Fruit fly (Drosophila melanogaster): ENCODE data around the gene Noc1.

The Noc1 gene

DNA sequence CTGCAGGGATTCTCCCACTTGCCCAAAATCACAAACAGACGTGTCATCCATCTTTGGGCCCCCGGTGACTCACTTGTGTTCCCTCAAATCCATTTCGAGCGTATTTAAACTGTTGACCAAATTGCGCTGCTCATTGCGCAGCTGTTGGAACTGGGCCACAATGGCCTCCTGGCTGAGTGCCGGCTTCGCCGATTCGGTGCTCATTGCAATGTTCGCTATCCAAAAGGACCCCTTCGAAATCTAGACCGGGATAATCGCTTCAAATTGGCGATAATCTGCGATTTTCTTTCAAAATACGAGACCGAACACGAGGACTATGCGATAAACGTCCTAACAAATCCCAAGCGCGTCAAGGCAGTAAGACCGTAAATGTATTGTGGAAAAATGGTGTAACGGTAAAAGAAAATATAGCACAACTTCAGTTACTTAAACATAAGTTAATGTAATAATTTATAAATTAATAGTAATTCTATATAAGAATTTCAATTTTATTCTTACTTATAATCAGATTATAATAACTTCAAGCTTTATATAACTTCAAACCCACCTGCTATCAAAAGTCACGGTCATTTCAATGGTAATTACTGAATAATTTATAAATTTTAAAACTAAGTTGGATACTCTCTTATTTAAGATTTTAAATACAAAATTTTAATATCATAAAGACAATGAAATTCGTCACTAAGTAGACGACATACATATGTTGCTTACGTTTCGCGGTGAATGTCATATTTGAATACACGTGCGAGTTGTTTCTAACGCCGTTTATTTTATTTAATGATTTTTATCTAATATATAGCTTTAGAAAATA lies at the start of gene Noc1, which contains the start of gene Pfdn2 (continued):
- TF ChIP-seq wor (GFP tag; IDR thresholded peaks at IDR 0.05) (no peak), otp (GFP tag; IDR thresholded peaks at IDR 0.05) (no peak), lilli (GFP tag; optimal IDR thresholded peaks at IDR 0.05) (peak; percentile 45), CG9215 (GFP tag; IDR thresholded peaks at IDR 0.05) (peak; percentile 39; the same call in 1 of the 2 replicates), dm (GFP tag; optimal IDR thresholded peaks at IDR 0.05) (peak; percentile 57), ash1 (GFP tag; optimal IDR thresholded peaks at IDR 0.05) (no peak), CG11456 (GFP tag; IDR thresholded peaks at IDR 0.05) (no peak), CG31388 (GFP tag; optimal IDR thresholded peaks at IDR 0.05) (no peak), CG6683 (GFP tag; optimal IDR thresholded peaks at IDR 0.05) (peak; percentile 5), Ets97D (GFP tag; optimal IDR thresholded peaks at IDR 0.05) (no peak), usp (GFP tag; optimal IDR thresholded peaks at IDR 0.05) (no peak), CG11560 (tag; IDR thresholded peaks at IDR 0.05) (no peak), CG12299 (tag; optimal IDR thresholded peaks at IDR 0.05) (peak; percentile 25), tll (GFP tag; optimal IDR thresholded peaks at IDR 0.05) (no peak), NK7.1 (GFP tag; optimal IDR thresholded peaks at IDR 0.05) (no peak), CG17912 (GFP tag; optimal IDR thresholded peaks at IDR 0.05) (no peak), bcd (GFP tag; optimal IDR thresholded peaks at IDR 0.05) (no peak), Sry-β (GFP tag; optimal IDR thresholded peaks at IDR 0.05) (no peak), Dip2 (GFP tag; IDR thresholded peaks at IDR 0.05) (no peak), Ssrp (tag; optimal IDR thresholded peaks at IDR 0.05) (peak; percentile 70), CG11696 (GFP tag; IDR thresholded peaks at IDR 0.05) (no peak), CG3407 (GFP tag; optimal IDR thresholded peaks at IDR 0.05) (no peak), Nf-YA (GFP tag; IDR thresholded peaks at IDR 0.05) (no peak), Oaz (GFP tag; IDR thresholded peaks at IDR 0.05) (no peak), CG15601 (tag; optimal IDR thresholded peaks at IDR 0.05) (no peak), fd3F (GFP tag; optimal IDR thresholded peaks at IDR 0.05) (peak; percentile 53), CG14710 (tag; optimal IDR thresholded peaks at IDR 0.05) (peak; percentile 73), hth (optimal IDR thresholded peaks at IDR 0.05) (no peak), grn (GFP tag; optimal IDR thresholded peaks at IDR 0.05) (no peak), Meics (GFP tag; optimal IDR thresholded peaks at IDR 0.05) (peak; percentile 100), Hmr (GFP tag; optimal IDR thresholded peaks at IDR 0.05) (no peak), zen (tag; optimal IDR thresholded peaks at IDR 0.05) (no peak), her (GFP tag; optimal IDR thresholded peaks at IDR 0.05) (no peak), Atf6 (GFP tag; IDR thresholded peaks at IDR 0.05) (no peak), CG10462 (GFP tag; optimal IDR thresholded peaks at IDR 0.05) (peak; percentile 31), sima (GFP tag; optimal IDR thresholded peaks at IDR 0.05) (no peak), Fer2 (tag; optimal IDR thresholded peaks at IDR 0.05) (no peak), bbx (GFP tag; IDR thresholded peaks at IDR 0.05; ENCODE audit: partially characterized antibody) (no peak), h (optimal IDR thresholded peaks at IDR 0.05) (no peak), gsb (GFP tag; IDR thresholded peaks at IDR 0.05) (no peak), BEAF-32 (GFP tag; optimal IDR thresholded peaks at IDR 0.05) (peak; percentile 16), CG4282 (GFP tag; optimal IDR thresholded peaks at IDR 0.05) (no peak), rib (GFP tag; IDR thresholded peaks at IDR 0.05) (no peak), NFAT (GFP tag; IDR thresholded peaks at IDR 0.05) (no peak), CHES-1-like (GFP tag; optimal IDR thresholded peaks at IDR 0.05) (no peak), caup (GFP tag; optimal IDR thresholded peaks at IDR 0.05; ENCODE audit: severe bottlenecking) (no peak), slbo (GFP tag; IDR thresholded peaks at IDR 0.05) (peak; percentile 80), ci (GFP tag; IDR thresholded peaks at IDR 0.05) (no peak), repo (GFP tag; optimal IDR thresholded peaks at IDR 0.05) (no peak), MBD-R2 (GFP tag; IDR thresholded peaks at IDR 0.05) (peak; percentile 34; the same call in 1 of the 2 replicates), CG17829 (tag; optimal IDR thresholded peaks at IDR 0.05) (peak; percentile 55)
